Worm (Caenorhabditis elegans) whole organism, L1 larva: ENCODE results near the gene lips-8.
A peak's percentile ranks its signal among the peaks of the same experiment; 100 is the strongest.

Experiments
- C04F5.9 ChIP-seq: sonication (generic microtip); optimal IDR thresholded peaks from 2 replicates; lab custom pipeline; 2016; ENCODE audit warnings: missing genetic modification characterization, missing compliant biosample characterization
- C16A3.4 ChIP-seq: fragments of 150-350 bp; optimal IDR thresholded peaks from 2 replicates; lab custom pipeline; 2014; ENCODE audit warnings: missing biosample characterization, missing genetic modification characterization
- F16B12.6 ChIP-seq: fragments of 150-350 bp; optimal IDR thresholded peaks from 2 replicates; lab custom pipeline; 2014; ENCODE audit warnings: missing biosample characterization, missing genetic modification characterization
- aha-1 ChIP-seq: fragments of 150-350 bp; optimal IDR thresholded peaks from 2 replicates; lab custom pipeline; 2014; ENCODE audit warnings: missing biosample characterization, missing genetic modification characterization
- aly-2 ChIP-seq: fragments of 150-350 bp; optimal IDR thresholded peaks from 2 replicates; lab custom pipeline; 2014; ENCODE audit warnings: missing biosample characterization, missing genetic modification characterization
- ama-1 ChIP-seq: fragments of 150-350 bp; optimal IDR thresholded peaks from 2 replicates; lab custom pipeline; 2014
- blmp-1 ChIP-seq: fragments of 150-350 bp; optimal IDR thresholded peaks from 2 replicates; lab custom pipeline; 2014; ENCODE audit warnings: missing biosample characterization, missing genetic modification characterization
- ceh-8 ChIP-seq: fragments of 200-800 bp; sonication (Bioruptor generic); optimal IDR thresholded peaks from 2 replicates; lab custom pipeline; 2018; ENCODE audit warnings: mild to moderate bottlenecking, missing genetic modification characterization, moderate library complexity, missing compliant biosample characterization
- ceh-88 ChIP-seq: fragments of 200-800 bp; sonication (Bioruptor generic); IDR thresholded peaks from 2 replicates; pipeline ENCODE4 v1.3.6; 2022; ENCODE audit warnings: missing genetic modification characterization, missing compliant biosample characterization
- dsc-1 ChIP-seq: sonication (generic microtip); optimal IDR thresholded peaks from 2 replicates; lab custom pipeline; 2016; ENCODE audit warnings: mild to moderate bottlenecking, missing genetic modification characterization, missing compliant biosample characterization
- efl-1 ChIP-seq, 4 experiments: fragments of 150-350 bp; optimal IDR thresholded peaks in 3 of 4; peaks in 1 of 4; 1 replicate in 1 of 4; 2 replicates in 3 of 4; lab custom pipeline; 2014; ENCODE audit warnings: missing biosample characterization in 2 of 4, missing genetic modification characterization in 2 of 4, missing genetic modification reagents in 2 of 4
- efl-3 ChIP-seq: fragments of 200-800 bp; sonication (Bioruptor generic); optimal IDR thresholded peaks from 2 replicates; lab custom pipeline; 2018; ENCODE audit warnings: mild to moderate bottlenecking, missing genetic modification characterization, missing compliant biosample characterization
- egl-13 ChIP-seq: sonication (generic microtip); optimal IDR thresholded peaks from 2 replicates; lab custom pipeline; 2016; ENCODE audit warnings: missing genotype, missing genetic modification reagents, missing genetic modification characterization, missing compliant biosample characterization
- egl-27 ChIP-seq, 2 experiments: fragments of 150-350 bp in 1 of 2; sonication (generic microtip); optimal IDR thresholded peaks; 3 replicates each; lab custom pipeline; 2017 to 2018; ENCODE audit warnings: missing biosample characterization in 2 of 2, missing genetic modification characterization in 2 of 2, missing genetic modification reagents in 2 of 2
- elt-3 ChIP-seq, 6 experiments: fragments of 150-350 bp in 1 of 6; sonication (generic microtip); optimal IDR thresholded peaks; 2 replicates each; lab custom pipeline; 2017 to 2018; ENCODE audit warnings: missing biosample characterization in 6 of 6, missing genetic modification characterization in 6 of 6, inconsistent platforms in 1 of 6
- fkh-10 ChIP-seq: sonication (generic microtip); optimal IDR thresholded peaks from 2 replicates; lab custom pipeline; 2017; ENCODE audit warnings: missing biosample characterization, missing genetic modification reagents, missing genetic modification characterization
- fos-1 ChIP-seq: fragments of 150-350 bp; optimal IDR thresholded peaks from 2 replicates; lab custom pipeline; 2014; ENCODE audit warnings: missing biosample characterization, missing genetic modification characterization
- grh-1 ChIP-seq: fragments of 200-800 bp; sonication (Bioruptor generic); IDR thresholded peaks from 2 replicates; pipeline ENCODE4 v1.3.6; 2022; ENCODE audit warnings: missing genetic modification reagents, missing genetic modification characterization, missing compliant biosample characterization
- hlh-4 ChIP-seq: sonication (generic microtip); optimal IDR thresholded peaks from 2 replicates; lab custom pipeline; 2016; ENCODE audit warnings: mild to moderate bottlenecking, missing genetic modification characterization, missing compliant biosample characterization
- irx-1 ChIP-seq: sonication (generic microtip); optimal IDR thresholded peaks from 2 replicates; lab custom pipeline; 2016; ENCODE audit warnings: missing genetic modification characterization, missing compliant biosample characterization
- isw-1 ChIP-seq: fragments of 200-800 bp; sonication (Bioruptor generic); IDR thresholded peaks from 2 replicates; pipeline ENCODE4 v1.3.6; 2022; ENCODE audit warnings: missing genetic modification characterization, missing compliant biosample characterization
- lin-14 ChIP-seq: fragments of 200-800 bp; sonication (Bioruptor generic); optimal IDR thresholded peaks from 2 replicates; lab custom pipeline; 2018; ENCODE audit warnings: mild to moderate bottlenecking, missing genetic modification characterization, moderate library complexity, missing compliant biosample characterization
- lin-15B ChIP-seq: fragments of 150-350 bp; sonication (generic microtip); optimal IDR thresholded peaks from 3 replicates; lab custom pipeline; 2014; ENCODE audit warnings: missing biosample characterization, missing genetic modification characterization
- nhr-11 ChIP-seq: fragments of 150-350 bp; optimal IDR thresholded peaks from 2 replicates; lab custom pipeline; 2014; ENCODE audit warnings: missing biosample characterization, missing genetic modification characterization
- nhr-237 ChIP-seq: fragments of 150-350 bp; optimal IDR thresholded peaks from 2 replicates; lab custom pipeline; 2014; ENCODE audit warnings: missing biosample characterization, missing genetic modification characterization
- nhr-47 ChIP-seq: sonication (generic microtip); optimal IDR thresholded peaks from 2 replicates; lab custom pipeline; 2016; ENCODE audit warnings: mild to moderate bottlenecking, missing genetic modification characterization, moderate library complexity, missing compliant biosample characterization
- nhr-85 ChIP-seq: sonication (generic microtip); peaks from one replicate; lab custom pipeline; 2016; ENCODE audit warnings: missing genetic modification characterization, inconsistent platforms, missing compliant biosample characterization
- nhr-90 ChIP-seq: sonication (generic microtip); optimal IDR thresholded peaks from 2 replicates; lab custom pipeline; 2016; ENCODE audit warnings: mild to moderate bottlenecking, missing genetic modification characterization, missing compliant biosample characterization; ENCODE audit not compliant: poor library complexity
- pag-3 ChIP-seq: sonication (generic microtip); optimal IDR thresholded peaks from 2 replicates; lab custom pipeline; 2017; ENCODE audit warnings: missing genetic modification characterization, mild to moderate bottlenecking, missing compliant biosample characterization, antibody characterized with exemption, borderline replicate concordance; ENCODE audit not compliant: insufficient read depth
- pqm-1 ChIP-seq: sonication (generic microtip); optimal IDR thresholded peaks from 3 replicates; lab custom pipeline; 2017; ENCODE audit warnings: missing biosample characterization, missing genetic modification characterization
- sox-4 ChIP-seq: sonication (generic microtip); optimal IDR thresholded peaks from 2 replicates; lab custom pipeline; 2016; ENCODE audit warnings: missing genetic modification characterization, missing compliant biosample characterization
- sptf-1 ChIP-seq: fragments of 150-350 bp; optimal IDR thresholded peaks from 2 replicates; lab custom pipeline; 2014; ENCODE audit warnings: missing biosample characterization, missing genetic modification characterization
- sup-37 ChIP-seq: fragments of 200-800 bp; sonication (Bioruptor generic); optimal IDR thresholded peaks from 2 replicates; lab custom pipeline; 2018; ENCODE audit warnings: mild to moderate bottlenecking, missing genetic modification characterization, missing compliant biosample characterization
- swsn-7 ChIP-seq: sonication (generic microtip); optimal IDR thresholded peaks from 2 replicates; lab custom pipeline; 2016; ENCODE audit warnings: missing genetic modification characterization, missing compliant biosample characterization
- tlp-1 ChIP-seq: fragments of 150-350 bp; optimal IDR thresholded peaks from 2 replicates; lab custom pipeline; 2014; ENCODE audit warnings: missing biosample characterization, missing genetic modification characterization
- unc-30 ChIP-seq: sonication (generic microtip); optimal IDR thresholded peaks from 2 replicates; lab custom pipeline; 2017; ENCODE audit warnings: missing biosample characterization, missing genetic modification characterization
- zag-1 ChIP-seq: fragments of 150-350 bp; optimal IDR thresholded peaks from 2 replicates; lab custom pipeline; 2014; ENCODE audit warnings: missing biosample characterization, missing genetic modification characterization
- ztf-11 ChIP-seq, 2 experiments: sonication (generic microtip); optimal IDR thresholded peaks; 2 replicates each; lab custom pipeline; 2016 to 2017; ENCODE audit warnings: missing genetic modification characterization in 2 of 2, missing biosample characterization in 1 of 2, missing compliant biosample characterization in 1 of 2
- ztf-4 ChIP-seq: fragments of 150-350 bp; optimal IDR thresholded peaks from 2 replicates; lab custom pipeline; 2014; ENCODE audit warnings: missing biosample characterization, missing genetic modification characterization

The lips-8 gene

ce11 chrX:14905161-14905560 lies 6.9 kb downstream of the lips-8 start, which contains the start of gene hex-5:
hex-5 (minus strand) TSS chrX:14905261.
- no peak for TF ChIP-seq swsn-7 (tag; lab: Kevin White, UChicago)
- TF ChIP-seq ztf-11 (tag; optimal IDR thresholded peaks at IDR 0.05; lab: Kevin White, UChicago): no peak
- no peak for TF ChIP-seq sptf-1
- TF ChIP-seq nhr-11 (tag; lab: Kevin White, UChicago): no peak
- TF ChIP-seq ceh-88 (GFP tag; lab: Robert Waterston, UW): no peak
- no peak for TF ChIP-seq C04F5.9 (tag; lab: Kevin White, UChicago)
- TF ChIP-seq C16A3.4 (tag; lab: Kevin White, UChicago): no peak
- TF ChIP-seq hlh-4 (tag; lab: Kevin White, UChicago): no peak

DNA sequence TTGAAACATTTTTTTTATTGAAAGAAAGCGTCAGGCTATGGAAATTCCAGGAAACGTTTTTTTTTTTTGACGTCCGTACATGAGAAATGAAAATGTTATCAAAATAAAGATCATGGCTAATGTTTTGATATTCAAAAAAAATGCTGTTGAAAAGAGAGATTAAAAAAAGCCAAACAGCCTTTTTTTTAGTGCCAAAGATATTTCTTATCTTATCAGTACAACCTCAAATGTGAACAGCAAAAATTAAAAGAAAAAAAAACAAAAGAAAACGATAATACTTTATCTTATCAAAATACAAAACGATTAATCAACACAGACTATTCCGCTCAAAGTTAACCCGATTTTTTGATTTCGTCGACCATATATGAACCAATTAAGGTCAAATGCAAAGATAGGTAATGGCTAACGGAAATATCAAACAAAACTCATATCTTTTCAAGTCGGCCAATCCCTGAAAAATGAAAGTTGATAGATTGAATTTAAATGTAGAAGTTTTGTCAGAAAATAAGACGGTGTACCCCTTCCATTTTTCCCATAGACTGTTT lies 9.0 kb downstream of the lips-8 start:
- TF ChIP-seq unc-30: no peak
- peak in 2 of 6 experiments; percentile 29 to 61 for TF ChIP-seq elt-3 (tag; optimal IDR thresholded peaks at IDR 0.05; lab: Kevin White, UChicago)
- TF ChIP-seq blmp-1 (tag; lab: Kevin White, UChicago): peak; percentile 53

- TF ChIP-seq fkh-10 (peak; percentile 50), dsc-1 (tag; lab: Kevin White, UChicago) (no peak), tlp-1 (tag; lab: Kevin White, UChicago) (no peak), fos-1 (tag; lab: Kevin White, UChicago) (no peak), irx-1 (tag; lab: Kevin White, UChicago) (no peak), elt-3 (tag; optimal IDR thresholded peaks at IDR 0.05; lab: Kevin White, UChicago) (no peak), nhr-237 (tag; lab: Kevin White, UChicago) (no peak)
- TF ChIP-seq, all 84 proteins: peak for 1
Measured at ce11 chrX:14910689-14911088, 12.4 kb downstream of the lips-8 start.

DNA sequence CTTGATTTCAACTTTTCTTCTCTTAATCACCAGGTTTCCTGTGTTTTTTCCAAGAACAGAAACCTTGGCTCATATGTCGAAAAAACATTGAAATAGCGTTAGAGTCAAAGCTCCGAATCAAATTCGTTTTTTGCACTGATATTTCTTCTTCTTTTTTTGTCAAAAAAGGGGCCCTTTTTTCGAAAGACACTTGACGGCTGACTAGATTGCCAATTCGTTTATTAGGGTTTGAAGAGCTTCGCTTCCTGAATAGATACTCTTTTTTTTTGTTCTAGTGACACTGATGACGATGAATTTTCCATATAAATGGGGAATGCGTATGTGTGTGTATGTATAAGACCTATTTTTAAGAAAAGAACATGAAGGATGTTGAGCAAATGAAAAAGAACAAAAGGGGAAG lies 18.5 kb downstream of the lips-8 start:
- TF ChIP-seq egl-27 (tag; optimal IDR thresholded peaks at IDR 0.05; lab: Kevin White, UChicago) (no peak), fkh-10 (peak; percentile 83), efl-1 (optimal IDR thresholded peaks at IDR 0.05; lab: Kevin White, UChicago) (no peak), efl-1 (GFP tag; optimal IDR thresholded peaks at IDR 0.05 in 1 of 2; lab: Kevin White, UChicago) (peak in 1 of 2 experiments; percentile 62), lin-14 (GFP tag; lab: Kevin White, UChicago) (peak; percentile 33)
- TF ChIP-seq, all 84 proteins: peak for 3

DNA sequence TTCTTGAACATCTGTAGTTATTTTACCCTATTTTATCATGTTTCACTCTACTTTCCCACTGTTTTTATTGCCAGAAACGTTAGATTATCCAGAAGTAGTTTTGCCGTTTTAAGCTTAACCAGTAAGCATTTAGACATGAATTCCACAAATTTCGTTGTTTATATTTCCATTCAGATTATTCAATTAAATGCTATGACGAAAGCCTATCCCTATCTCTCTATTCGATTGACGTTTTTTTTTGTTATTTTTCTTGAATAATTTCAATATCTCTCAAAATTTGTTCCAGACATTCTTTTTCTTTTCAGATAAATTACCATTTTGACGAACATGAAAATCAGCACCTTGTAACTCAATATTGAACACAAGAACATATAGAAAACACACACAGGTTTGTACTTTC lies 20.2 kb downstream of the lips-8 start, which contains the start of gene npr-40:
Gene npr-40 (plus strand): TSS at position 301 of the 400 bp plus-strand sequence.
- TF ChIP-seq egl-13 (no peak), aha-1 (no peak), C16A3.4 (tag; lab: Kevin White, UChicago) (no peak), lin-15B (no peak), pqm-1 (tag; lab: Kevin White, UChicago) (no peak), ama-1 (lab: Kevin White, UChicago) (no peak)

- TF ChIP-seq fkh-10 (peak; percentile 78), isw-1 (GFP tag; lab: Robert Waterston, UW) (no peak)
Measured at ce11 chrX:14920880-14921279, 22.6 kb downstream of the lips-8 start.

ce11 chrX:14922758-14923157 lies 24.5 kb downstream of the lips-8 start:
- TF ChIP-seq zag-1: no peak

DNA sequence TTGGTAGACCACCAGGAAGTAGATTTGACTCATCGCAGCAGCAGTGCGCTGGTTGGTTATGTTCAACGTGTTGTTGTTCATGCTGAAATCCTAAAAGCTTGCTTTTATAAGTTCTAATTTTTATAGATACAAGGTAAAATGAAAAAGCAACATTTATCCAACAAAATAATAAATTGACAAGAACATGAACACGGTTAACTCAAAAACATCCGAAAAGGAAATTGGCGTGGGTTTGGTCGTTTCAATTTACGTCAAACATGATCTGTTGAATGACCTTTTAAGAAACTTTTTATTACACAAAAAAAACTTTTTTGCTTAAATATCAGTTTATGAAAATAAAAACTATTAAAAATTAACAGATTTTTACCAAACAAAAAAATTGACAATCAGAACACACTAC lies 30.5 kb downstream of the lips-8 start, which contains the start of gene ntr-2:
Gene ntr-2 (minus strand): TSS at position 101 of the 400 bp plus-strand sequence.
- TF ChIP-seq grh-1 (GFP tag; lab: Robert Waterston, UW) (no peak), sox-4 (no peak), nhr-85 (tag; lab: Kevin White, UChicago) (no peak), nhr-90 (no peak), ceh-8 (GFP tag; lab: Kevin White, UChicago) (no peak), ztf-4 (tag; lab: Kevin White, UChicago) (no peak), ceh-88 (GFP tag; lab: Robert Waterston, UW) (no peak), F16B12.6 (tag; lab: Kevin White, UChicago) (no peak), isw-1 (GFP tag; lab: Robert Waterston, UW) (no peak), nhr-47 (tag; lab: Kevin White, UChicago) (no peak), efl-3 (GFP tag; lab: Kevin White, UChicago) (no peak), sptf-1 (no peak), pag-3 (tag; lab: Kevin White, UChicago) (no peak), sup-37 (GFP tag; lab: Kevin White, UChicago) (no peak), aly-2 (tag; lab: Kevin White, UChicago) (no peak), swsn-7 (tag; lab: Kevin White, UChicago) (no peak), C04F5.9 (tag; lab: Kevin White, UChicago) (no peak)
